Worm (Caenorhabditis elegans) whole organism, L4 larva: ENCODE results near the gene ceh-62.

Experiments
- F10B5.3 ChIP-seq: sonication (generic microtip); optimal IDR thresholded peaks from 2 replicates; lab custom pipeline; 2016; ENCODE audit warnings: mild to moderate bottlenecking, missing genetic modification characterization, missing compliant biosample characterization
- R02D3.7 ChIP-seq: fragments of 150-350 bp; sonication (generic microtip); optimal IDR thresholded peaks from 3 replicates; lab custom pipeline; 2014; ENCODE audit warnings: missing biosample characterization, missing genetic modification characterization
- T20F7.1 ChIP-seq: fragments of 200-800 bp; sonication (Bioruptor generic); optimal IDR thresholded peaks from 2 replicates; lab custom pipeline; 2018; ENCODE audit warnings: mild to moderate bottlenecking, missing genetic modification characterization, missing compliant biosample characterization
- T26A8.4 ChIP-seq: fragments of 200-800 bp; sonication (Bioruptor generic); IDR thresholded peaks from 2 replicates; pipeline ENCODE4 v1.3.6; 2022; ENCODE audit warnings: missing genetic modification characterization, missing compliant biosample characterization
- Y5F2A.4 ChIP-seq: fragments of 200-800 bp; sonication (Bioruptor generic); optimal IDR thresholded peaks from 2 replicates; lab custom pipeline; 2018; ENCODE audit warnings: mild to moderate bottlenecking, missing genetic modification characterization, missing compliant biosample characterization
- ZK337.2 ChIP-seq: fragments of 200-800 bp; sonication (Bioruptor generic); IDR thresholded peaks from 2 replicates; pipeline ENCODE4 v1.3.6; 2022; ENCODE audit warnings: missing genetic modification reagents, missing genetic modification characterization, missing compliant biosample characterization
- ZK546.5 ChIP-seq, 2 experiments: sonication (generic microtip); optimal IDR thresholded peaks; 2 replicates each; lab custom pipeline; 2017; ENCODE audit warnings: missing biosample characterization in 2 of 2, missing genetic modification characterization in 2 of 2
- aha-1 ChIP-seq: fragments of 150-350 bp; peaks from one replicate; lab custom pipeline; 2014; ENCODE audit warnings: missing biosample characterization, missing genetic modification characterization
- aly-2 ChIP-seq: sonication (generic microtip); optimal IDR thresholded peaks from 2 replicates; lab custom pipeline; 2018; ENCODE audit warnings: missing biosample characterization, missing genetic modification characterization
- ama-1 ChIP-seq: fragments of 150-350 bp; optimal IDR thresholded peaks from 2 replicates; lab custom pipeline; 2014; ENCODE audit warnings: inconsistent platforms, mixed read lengths
- ces-1 ChIP-seq: fragments of 150-350 bp; sonication (generic microtip); optimal IDR thresholded peaks from 4 replicates; lab custom pipeline; 2014; ENCODE audit warnings: missing biosample characterization, missing genetic modification reagents, missing genetic modification characterization
- cey-2 ChIP-seq: sonication (generic microtip); optimal IDR thresholded peaks from 3 replicates; lab custom pipeline; 2017; ENCODE audit warnings: missing genetic modification characterization, mild to moderate bottlenecking, missing compliant biosample characterization, antibody characterized with exemption, borderline replicate concordance; ENCODE audit not compliant: insufficient read depth
- daf-12 ChIP-seq: fragments of 150-350 bp; optimal IDR thresholded peaks from 2 replicates; lab custom pipeline; 2014; ENCODE audit warnings: missing biosample characterization, missing genetic modification reagents, missing genetic modification characterization
- daf-8 ChIP-seq: fragments of 200-800 bp; sonication (Bioruptor generic); IDR thresholded peaks from 2 replicates; pipeline ENCODE4 v1.3.6; 2022; ENCODE audit warnings: missing genetic modification characterization, missing compliant biosample characterization
- dmd-6 ChIP-seq: fragments of 200-800 bp; sonication (Bioruptor generic); IDR thresholded peaks from 2 replicates; pipeline ENCODE4 v1.3.6; 2022; ENCODE audit warnings: missing genetic modification reagents, missing genetic modification characterization, missing compliant biosample characterization
- dve-1 ChIP-seq: sonication (generic microtip); optimal IDR thresholded peaks from 2 replicates; lab custom pipeline; 2017; ENCODE audit warnings: antibody characterized with exemption, mild to moderate bottlenecking, missing genetic modification characterization, missing compliant biosample characterization; ENCODE audit not compliant: insufficient read depth
- egl-43 ChIP-seq: fragments of 200-800 bp; sonication (Bioruptor generic); IDR thresholded peaks from 2 replicates; pipeline ENCODE4 v1.3.6; 2022; ENCODE audit warnings: missing genetic modification reagents, missing genetic modification characterization, missing compliant biosample characterization
- fos-1 ChIP-seq: fragments of 150-350 bp; optimal IDR thresholded peaks from 2 replicates; lab custom pipeline; 2014; ENCODE audit warnings: missing biosample characterization, missing genetic modification characterization
- gei-8 ChIP-seq: fragments of 200-800 bp; sonication (Bioruptor generic); optimal IDR thresholded peaks from 2 replicates; lab custom pipeline; 2018; ENCODE audit warnings: mild to moderate bottlenecking, missing genetic modification characterization, missing compliant biosample characterization
- hif-1 ChIP-seq, 2 experiments: sonication (generic microtip); optimal IDR thresholded peaks; 2 replicates each; lab custom pipeline; 2016 to 2017; ENCODE audit warnings: missing compliant biosample characterization in 2 of 2, missing genetic modification characterization in 2 of 2, missing genetic modification reagents in 2 of 2, missing genotype in 2 of 2, mild to moderate bottlenecking in 1 of 2
- jun-1 ChIP-seq: fragments of 150-350 bp; optimal IDR thresholded peaks from 2 replicates; lab custom pipeline; 2014; ENCODE audit warnings: missing biosample characterization, missing genetic modification reagents, missing genetic modification characterization
- lin-1 ChIP-seq: fragments of 200-800 bp; sonication (Bioruptor generic); IDR thresholded peaks from 2 replicates; pipeline ENCODE4 v1.3.6; 2022; ENCODE audit warnings: missing genetic modification reagents, missing genetic modification characterization, missing compliant biosample characterization
- lsy-2 ChIP-seq, 2 experiments: fragments of 150-350 bp in 1 of 2; sonication (generic microtip) in 1 of 2; optimal IDR thresholded peaks; 2 replicates each; lab custom pipeline; 2014 to 2017; ENCODE audit warnings: missing biosample characterization in 2 of 2, missing genetic modification characterization in 2 of 2
- madf-9 ChIP-seq: fragments of 200-800 bp; sonication (Bioruptor generic); conservative IDR thresholded peaks from 2 replicates; pipeline ENCODE4 v1.3.6; 2022; ENCODE audit warnings: missing genetic modification reagents, missing genetic modification characterization, missing compliant biosample characterization
- mdl-1 ChIP-seq, 2 experiments: fragments of 150-350 bp in 1 of 2; sonication (generic microtip) in 1 of 2; optimal IDR thresholded peaks; 2 replicates each; lab custom pipeline; 2014 to 2017; ENCODE audit warnings: missing biosample characterization in 2 of 2, missing genetic modification characterization in 2 of 2
- mep-1 ChIP-seq: fragments of 150-350 bp; sonication (generic microtip); optimal IDR thresholded peaks from 3 replicates; lab custom pipeline; 2014; ENCODE audit warnings: missing biosample characterization, missing genetic modification characterization
- nhr-111 ChIP-seq: fragments of 200-800 bp; sonication (Bioruptor generic); optimal IDR thresholded peaks from 2 replicates; lab custom pipeline; 2018; ENCODE audit warnings: mild to moderate bottlenecking, missing genetic modification characterization, missing compliant biosample characterization
- nhr-237 ChIP-seq: sonication (generic microtip); optimal IDR thresholded peaks from 2 replicates; lab custom pipeline; 2017; ENCODE audit warnings: missing biosample characterization, missing genetic modification characterization
- nhr-41 ChIP-seq: fragments of 200-800 bp; sonication (Bioruptor generic); IDR thresholded peaks from 2 replicates; pipeline ENCODE4 v1.3.6; 2022; ENCODE audit warnings: missing genetic modification reagents, missing genetic modification characterization, missing compliant biosample characterization
- nhr-42 ChIP-seq: fragments of 200-800 bp; sonication (Bioruptor generic); IDR thresholded peaks from 2 replicates; pipeline ENCODE4 v1.3.6; 2022; ENCODE audit warnings: missing genetic modification characterization, missing compliant biosample characterization
- nhr-76 ChIP-seq: fragments of 150-350 bp; optimal IDR thresholded peaks from 2 replicates; lab custom pipeline; 2014; ENCODE audit warnings: missing biosample characterization, missing genetic modification characterization
- pha-4 ChIP-seq, 2 experiments: fragments of 150-350 bp in 1 of 2; fragments of 200-800 bp in 1 of 2; sonication (Bioruptor generic) in 1 of 2; IDR thresholded peaks in 1 of 2; optimal IDR thresholded peaks in 1 of 2; 2 replicates each; pipeline versions ENCODE4 v1.3.6 to Lab custom; 2014 to 2022; ENCODE audit warnings: missing genetic modification characterization in 2 of 2, missing genetic modification reagents in 2 of 2, missing biosample characterization in 1 of 2, missing compliant biosample characterization in 1 of 2
- php-3 ChIP-seq: fragments of 200-800 bp; sonication (Bioruptor generic); IDR thresholded peaks from 2 replicates; pipeline ENCODE4 v1.3.6; 2022; ENCODE audit warnings: missing genetic modification reagents, missing genetic modification characterization, missing compliant biosample characterization
- set-16 ChIP-seq: fragments of 200-800 bp; sonication (Bioruptor generic); IDR thresholded peaks from 2 replicates; pipeline ENCODE4 v1.3.6; 2022; ENCODE audit warnings: missing genetic modification reagents, missing genetic modification characterization, missing compliant biosample characterization
- skn-1 ChIP-seq: fragments of 150-350 bp; optimal IDR thresholded peaks from 2 replicates; lab custom pipeline; 2014; ENCODE audit warnings: missing biosample characterization, missing genetic modification characterization
- spr-1 ChIP-seq: sonication (generic microtip); optimal IDR thresholded peaks from 2 replicates; lab custom pipeline; 2016; ENCODE audit warnings: mild to moderate bottlenecking, missing genetic modification characterization, missing compliant biosample characterization
- spr-3 ChIP-seq: fragments of 200-800 bp; sonication (Bioruptor generic); optimal IDR thresholded peaks from 2 replicates; lab custom pipeline; 2018; ENCODE audit warnings: mild to moderate bottlenecking, missing genetic modification characterization, missing compliant biosample characterization
- unc-130 ChIP-seq: sonication (generic microtip); optimal IDR thresholded peaks from 2 replicates; lab custom pipeline; 2016; ENCODE audit warnings: missing genetic modification reagents, missing genetic modification characterization, missing compliant biosample characterization
- unc-62 ChIP-seq, 3 experiments: fragments of 150-350 bp in 1 of 3; sonication (generic microtip); optimal IDR thresholded peaks in 2 of 3; peaks in 1 of 3; 1 replicate in 1 of 3; 2 replicates in 2 of 3; lab custom pipeline; 2014 to 2017; ENCODE audit warnings: missing biosample characterization in 3 of 3, missing genetic modification characterization in 3 of 3, missing genetic modification reagents in 3 of 3, missing genotype in 1 of 3
- zfp-2 ChIP-seq: sonication (generic microtip); optimal IDR thresholded peaks from 2 replicates; lab custom pipeline; 2016; ENCODE audit warnings: mild to moderate bottlenecking, missing genetic modification characterization, missing compliant biosample characterization
- zip-11 ChIP-seq: fragments of 200-800 bp; sonication (Bioruptor generic); IDR thresholded peaks from 2 replicates; pipeline ENCODE4 v1.3.6; 2022; ENCODE audit warnings: missing genetic modification characterization, missing compliant biosample characterization
- ztf-11 ChIP-seq: fragments of 150-350 bp; optimal IDR thresholded peaks from 2 replicates; lab custom pipeline; 2014; ENCODE audit warnings: missing biosample characterization, missing genetic modification characterization

The ceh-62 gene

ce11 chrII:10798429-10798893, 7.1 kb upstream of the ceh-62 start, which contains the start of gene npp-19 (continued):
- TF ChIP-seq set-16 (GFP tag; lab: Robert Waterston, UW) = no peak
- TF ChIP-seq nhr-76 (tag; lab: Kevin White, UChicago) = no peak
- TF ChIP-seq nhr-42 = no peak
- peak; percentile 35; the same call in 1 of the 2 replicates for TF ChIP-seq dmd-6 (GFP tag; lab: Robert Waterston, UW)
- TF ChIP-seq T20F7.1 = peak; percentile 63
- no peak for TF ChIP-seq jun-1 (tag; lab: Kevin White, UChicago)
- no peak for TF ChIP-seq lin-1 (GFP tag; lab: Robert Waterston, UW)
- no peak for TF ChIP-seq daf-8 (GFP tag; lab: Robert Waterston, UW)
- no peak for TF ChIP-seq daf-12 (tag; lab: Kevin White, UChicago)
- TF ChIP-seq ces-1 = no peak
- no peak for TF ChIP-seq php-3 (GFP tag; lab: Robert Waterston, UW)
- TF ChIP-seq gei-8 (GFP tag; lab: Kevin White, UChicago) = no peak
- TF ChIP-seq madf-9 (GFP tag; lab: Robert Waterston, UW) = no peak
- TF ChIP-seq mep-1 (tag; lab: Kevin White, UChicago) = peak; percentile 57
- TF ChIP-seq fos-1 (tag; lab: Kevin White, UChicago) = no peak
- TF ChIP-seq skn-1 = no peak
- no peak for TF ChIP-seq spr-1
- no peak for TF ChIP-seq unc-130
- TF ChIP-seq R02D3.7 (tag; lab: Kevin White, UChicago) = no peak
- no peak for TF ChIP-seq hif-1 (tag; optimal IDR thresholded peaks at IDR 0.05; lab: Kevin White, UChicago)
- no peak for TF ChIP-seq ZK337.2 (GFP tag; lab: Robert Waterston, UW)
- no peak for TF ChIP-seq ZK546.5 (tag; optimal IDR thresholded peaks at IDR 0.05; lab: Kevin White, UChicago)
- TF ChIP-seq egl-43 = no peak
- no peak for TF ChIP-seq Y5F2A.4 (GFP tag; lab: Kevin White, UChicago)
- TF ChIP-seq dve-1 = peak; percentile 68
- TF ChIP-seq zip-11 (GFP tag; lab: Robert Waterston, UW) = no peak
- no peak for TF ChIP-seq nhr-111 (GFP tag; lab: Kevin White, UChicago)
- no peak for TF ChIP-seq ztf-11 (tag; lab: Kevin White, UChicago)
- TF ChIP-seq aly-2 (tag; lab: Kevin White, UChicago) = no peak
- 0 out of 2 replicates have a peak, but pooled peaks have one; percentile 51 for TF ChIP-seq pha-4 (GFP tag; IDR thresholded peaks at IDR 0.05; lab: Robert Waterston, UW)
- peak; percentile 59 for TF ChIP-seq pha-4 (tag; optimal IDR thresholded peaks at IDR 0.05; lab: Kevin White, UChicago)

- TF ChIP-seq aha-1 (peak; percentile 81), mdl-1 (tag; optimal IDR thresholded peaks at IDR 0.05; lab: Kevin White, UChicago) (no peak), lsy-2 (tag; optimal IDR thresholded peaks at IDR 0.05; lab: Kevin White, UChicago) (peak in 1 of 2 experiments; percentile 1), spr-3 (GFP tag; lab: Kevin White, UChicago) (no peak), cey-2 (tag; lab: Kevin White, UChicago) (no peak), unc-62 (GFP tag; optimal IDR thresholded peaks at IDR 0.05 in 1 of 2; lab: Kevin White, UChicago) (peak in 1 of 2 experiments; percentile 11), unc-62 (tag; optimal IDR thresholded peaks at IDR 0.05; lab: Kevin White, UChicago) (no peak), nhr-41 (no peak)
- TF ChIP-seq, all 104 proteins: peak for 3
Measured at ce11 chrII:10800209-10800608, 5.3 kb upstream of the ceh-62 start.

ce11 chrII:10804442-10804841, 1.1 kb upstream of the ceh-62 start:
- TF ChIP-seq spr-1 (no peak), T26A8.4 (GFP tag; lab: Robert Waterston, UW) (no peak), ama-1 (no peak), R02D3.7 (tag; lab: Kevin White, UChicago) (no peak), jun-1 (tag; lab: Kevin White, UChicago) (no peak), zfp-2 (tag; lab: Kevin White, UChicago) (no peak), nhr-76 (tag; lab: Kevin White, UChicago) (no peak), F10B5.3 (tag; lab: Kevin White, UChicago) (no peak), nhr-237 (tag; lab: Kevin White, UChicago) (no peak)
